Fruit fly (Drosophila melanogaster) whole organism, pupa: ENCODE data around the gene GABA-B-R1.

Experiments used
- CG10348 ChIP-seq: fragments of 200-800 bp; sonication (Bioruptor generic); IDR thresholded peaks from 2 replicates; pipeline ENCODE4 v1.3.6; 2022; ENCODE audit warnings: missing biosample characterization, missing genetic modification characterization
- CG15710 ChIP-seq: fragments of 200-800 bp; sonication (Bioruptor generic); optimal IDR thresholded peaks from 2 replicates; lab custom pipeline; 2018; ENCODE audit warnings: missing biosample characterization, mild to moderate bottlenecking, missing genetic modification characterization, moderate library complexity
- CG9948 ChIP-seq: fragments of 200-800 bp; sonication (Bioruptor generic); optimal IDR thresholded peaks from 2 replicates; lab custom pipeline; 2018; ENCODE audit warnings: missing biosample characterization, mild to moderate bottlenecking, missing genetic modification characterization, moderate library complexity
- EcR ChIP-seq: fragments of 200-800 bp; sonication (Bioruptor generic); optimal IDR thresholded peaks from 3 replicates; lab custom pipeline; 2019; ENCODE audit warnings: missing biosample characterization, missing genetic modification characterization, mild to moderate bottlenecking, moderate library complexity, missing genetic modification reagents
- Ets98B ChIP-seq: fragments of 200-800 bp; sonication (Bioruptor generic); IDR thresholded peaks from 2 replicates; pipeline ENCODE4 v1.3.6; 2022; ENCODE audit warnings: missing biosample characterization, missing genetic modification characterization
- Pif1A ChIP-seq: fragments of 200-800 bp; sonication (Bioruptor generic); optimal IDR thresholded peaks from 3 replicates; lab custom pipeline; 2016; ENCODE audit warnings: missing biosample characterization, missing genetic modification characterization
- Pif1B ChIP-seq: fragments of 200-800 bp; sonication (Bioruptor generic); optimal IDR thresholded peaks from 3 replicates; lab custom pipeline; 2016; ENCODE audit warnings: missing biosample characterization, missing genetic modification characterization
- rn ChIP-seq: fragments of 200-800 bp; sonication (Bioruptor generic); IDR thresholded peaks from 2 replicates; pipeline ENCODE4 v1.3.6; 2022; ENCODE audit warnings: missing biosample characterization, missing genetic modification characterization

DNA sequence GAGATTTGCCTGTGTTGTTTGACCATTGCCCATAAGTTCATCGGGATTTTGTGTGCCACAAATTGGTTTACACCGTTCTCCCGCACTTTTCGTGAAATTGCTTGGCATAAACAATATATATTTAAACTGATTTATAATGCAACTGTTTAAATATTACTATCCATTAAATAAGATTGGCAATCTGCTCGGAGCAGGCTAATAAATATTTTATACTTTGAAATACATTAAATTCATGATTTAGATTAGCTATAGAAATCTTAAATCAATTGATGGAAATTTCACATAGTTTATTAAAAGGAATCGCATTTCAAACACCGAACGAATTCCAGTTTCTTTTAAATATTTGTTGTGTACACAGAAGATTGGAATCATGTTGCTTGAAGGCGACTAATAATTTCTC, 50.0 kb downstream of the GABA-B-R1 start:
- no peak for TF ChIP-seq Pif1B (GFP tag; lab: Kevin White, UChicago)
- TF ChIP-seq CG15710 (tag; lab: Kevin White, UChicago): no peak
- TF ChIP-seq Ets98B (GFP tag; lab: Robert Waterston, UW): no peak
- TF ChIP-seq CG10348: no peak
- no peak for TF ChIP-seq Pif1A (GFP tag; lab: Kevin White, UChicago)
- TF ChIP-seq CG9948: no peak
- TF ChIP-seq EcR: no peak
- no peak for TF ChIP-seq rn (GFP tag; lab: Robert Waterston, UW)
